Worm (Caenorhabditis elegans) whole organism, mixed stage, embryonic: Measurements from ENCODE around the gene ceh-14.

Experiments
- M03D4.4 ChIP-seq: sonication (generic microtip); optimal IDR thresholded peaks from 2 replicates; lab custom pipeline; 2017; ENCODE audit warnings: mild to moderate bottlenecking, missing genetic modification characterization, missing compliant biosample characterization
- blmp-1 ChIP-seq: fragments of 150-350 bp; optimal IDR thresholded peaks from 2 replicates; lab custom pipeline; 2014; ENCODE audit warnings: missing biosample characterization, missing genetic modification characterization
- elt-3 ChIP-seq: fragments of 150-350 bp; optimal IDR thresholded peaks from 2 replicates; lab custom pipeline; 2014; ENCODE audit warnings: missing biosample characterization, missing genetic modification characterization
- flh-1 ChIP-seq: fragments of 200-800 bp; sonication (Bioruptor generic); optimal IDR thresholded peaks from 2 replicates; lab custom pipeline; 2018; ENCODE audit warnings: mild to moderate bottlenecking, missing genetic modification characterization, moderate library complexity, missing compliant biosample characterization
- nhr-12 ChIP-seq: fragments of 150-350 bp; optimal IDR thresholded peaks from 2 replicates; lab custom pipeline; 2014; ENCODE audit warnings: missing biosample characterization, missing genetic modification characterization
- nhr-28 ChIP-seq: fragments of 150-350 bp; optimal IDR thresholded peaks from 2 replicates; lab custom pipeline; 2014; ENCODE audit warnings: missing biosample characterization, missing genetic modification characterization
- nhr-76 ChIP-seq: sonication (generic microtip); optimal IDR thresholded peaks from 2 replicates; lab custom pipeline; 2017; ENCODE audit warnings: missing biosample characterization, missing genetic modification characterization
- pha-4 ChIP-seq: fragments of 150-350 bp; optimal IDR thresholded peaks from 2 replicates; lab custom pipeline; 2018; ENCODE audit warnings: missing biosample characterization, missing genetic modification reagents, missing genetic modification characterization
- sem-2 ChIP-seq: fragments of 200-800 bp; sonication (Bioruptor generic); optimal IDR thresholded peaks from 2 replicates; lab custom pipeline; 2018; ENCODE audit warnings: mild to moderate bottlenecking, missing genetic modification characterization, missing compliant biosample characterization
- snpc-4 ChIP-seq: fragments of 150-350 bp; optimal IDR thresholded peaks from 2 replicates; lab custom pipeline; 2014; ENCODE audit warnings: missing biosample characterization, missing genetic modification characterization
- unc-39 ChIP-seq: fragments of 150-350 bp; optimal IDR thresholded peaks from 2 replicates; lab custom pipeline; 2014; ENCODE audit warnings: missing biosample characterization, missing genetic modification characterization
- unc-62 ChIP-seq: fragments of 150-350 bp; optimal IDR thresholded peaks from 2 replicates; lab custom pipeline; 2014; ENCODE audit warnings: missing biosample characterization, missing genetic modification reagents, missing genetic modification characterization

DNA sequence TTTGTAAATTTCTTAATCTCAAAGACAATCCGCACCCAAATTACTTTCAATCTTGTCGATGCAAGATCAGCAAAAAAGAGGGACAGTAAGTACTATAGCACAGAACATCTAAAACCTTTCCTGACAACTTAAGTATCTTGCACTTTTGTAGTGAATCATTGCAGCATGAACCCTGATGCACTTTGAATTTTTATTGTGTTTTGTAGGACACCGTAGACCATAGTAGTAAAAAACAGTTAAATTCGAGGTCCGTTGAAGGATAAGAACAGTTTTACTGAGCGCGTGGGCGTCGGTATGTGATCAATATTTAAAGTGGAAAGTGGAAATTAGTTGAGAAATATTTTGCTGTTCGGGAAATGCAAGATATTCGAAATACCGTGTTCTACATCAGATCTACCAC lies 49.7 kb upstream of the ceh-14 start:
- TF ChIP-seq unc-62 (GFP tag; lab: Kevin White, UChicago) (no peak), elt-3 (tag; lab: Kevin White, UChicago) (no peak), pha-4 (tag; lab: Kevin White, UChicago) (no peak), snpc-4 (tag; lab: Kevin White, UChicago) (no peak), nhr-28 (no peak), nhr-76 (tag; lab: Kevin White, UChicago) (no peak), nhr-12 (tag; lab: Kevin White, UChicago) (no peak), sem-2 (GFP tag; lab: Kevin White, UChicago) (no peak), blmp-1 (tag; lab: Kevin White, UChicago) (no peak), unc-39 (tag; lab: Kevin White, UChicago) (no peak), flh-1 (no peak), M03D4.4 (no peak)
